Fruit fly (Drosophila melanogaster): ENCODE results near the gene Ppn.

DNA sequence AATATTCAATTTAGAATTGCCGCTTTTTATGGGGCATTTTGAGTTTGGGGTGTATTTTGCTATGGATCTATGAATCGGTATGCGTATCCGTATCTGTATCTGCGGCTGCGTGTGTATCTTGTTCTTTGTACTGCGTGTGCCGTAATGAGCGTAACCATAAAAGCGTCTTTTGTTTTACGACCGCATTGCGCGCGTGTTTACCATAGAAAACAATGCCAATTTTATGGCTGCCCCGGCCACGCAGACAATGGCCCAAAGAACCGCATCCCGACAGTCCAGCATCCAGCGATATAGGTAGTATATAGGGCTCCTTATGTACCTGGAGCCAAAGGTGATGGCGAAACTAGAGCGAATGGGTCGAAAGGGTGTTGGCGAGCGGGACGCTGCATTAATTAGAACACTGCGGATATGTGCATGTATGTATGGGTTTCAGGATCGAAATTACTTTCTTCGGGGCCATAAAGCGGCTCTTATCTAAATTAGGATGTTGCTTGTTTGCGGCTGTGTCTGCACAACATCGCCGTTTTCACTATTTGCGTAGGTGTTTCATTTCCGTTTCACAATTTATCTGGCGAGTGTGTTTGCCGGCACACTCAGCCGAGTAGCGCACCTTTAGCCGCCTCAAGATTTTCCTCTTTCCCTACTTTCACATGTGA is 48.4 kb upstream of the Ppn start:
- TF ChIP-seq svp (GFP tag): no peak
- no peak for TF ChIP-seq Ets21C (GFP tag; optimal IDR thresholded peaks at IDR 0.05)
- no peak for TF ChIP-seq achi (GFP tag; optimal IDR thresholded peaks at IDR 0.05)
- TF ChIP-seq dsx (GFP tag; optimal IDR thresholded peaks at IDR 0.05; ENCODE audit: poor library complexity, severe bottlenecking): no peak
- TF ChIP-seq Met (GFP tag; optimal IDR thresholded peaks at IDR 0.05): no peak
- TF ChIP-seq Eip93F (GFP tag; optimal IDR thresholded peaks at IDR 0.05): no peak
- no peak for TF ChIP-seq CG3032 (tag; optimal IDR thresholded peaks at IDR 0.05)

Data from whole organism, prepupa.